Worm (Caenorhabditis elegans): Measurements from ENCODE around the gene exc-12.

exc-12 gene

DNA sequence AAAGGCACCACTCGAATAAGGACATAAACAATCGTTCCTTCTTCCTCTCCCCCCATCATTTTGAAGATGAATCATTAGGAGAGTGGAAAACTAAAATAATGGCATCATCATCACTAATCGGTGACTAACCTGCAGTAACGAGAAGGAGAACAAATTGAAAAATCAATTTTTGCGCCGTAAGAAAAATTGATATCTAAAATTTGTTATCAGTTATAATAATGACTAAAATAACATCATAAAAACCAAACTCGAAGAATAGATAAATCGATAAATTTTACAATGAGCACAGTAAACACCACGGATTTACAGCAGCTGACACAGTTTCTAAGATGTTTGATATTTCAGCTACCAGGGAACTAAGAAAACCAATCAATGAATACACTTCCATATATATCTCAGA, 44.1 kb downstream of the exc-12 start:
- no peak for TF ChIP-seq tag-97 (GFP tag; IDR thresholded peaks at IDR 0.05)
- TF ChIP-seq ceh-32 (tag; optimal IDR thresholded peaks at IDR 0.05; ENCODE audit: poor library complexity) = no peak
- no peak for TF ChIP-seq F49E8.2 (tag; optimal IDR thresholded peaks at IDR 0.05; ENCODE audit: borderline replicate concordance)
- TF ChIP-seq dmd-8 (GFP tag; IDR thresholded peaks at IDR 0.05) = no peak
- TF ChIP-seq daf-19 (GFP tag; conservative IDR thresholded peaks at IDR 0.05) = no peak
- TF ChIP-seq spr-3 (GFP tag; optimal IDR thresholded peaks at IDR 0.05) = no peak
- TF ChIP-seq pqm-1 (tag; optimal IDR thresholded peaks at IDR 0.05) = peak; percentile 84
- no peak for TF ChIP-seq attf-4 (tag; optimal IDR thresholded peaks at IDR 0.05)
- TF ChIP-seq daf-16 (GFP tag; optimal IDR thresholded peaks at IDR 0.05) = no peak
- TF ChIP-seq daf-16 (tag; optimal IDR thresholded peaks at IDR 0.05) = peak; percentile 91
- TF ChIP-seq dmd-6 (GFP tag; IDR thresholded peaks at IDR 0.05) = peak; percentile 23; the same call in 1 of the 2 replicates
- peak; percentile 46 for TF ChIP-seq aha-1 (tag)
- TF ChIP-seq nhr-102 (tag; optimal IDR thresholded peaks at IDR 0.05) = no peak
- TF ChIP-seq ctbp-1 (GFP tag; IDR thresholded peaks at IDR 0.05) = no peak
- no peak for TF ChIP-seq hlh-30 (tag; optimal IDR thresholded peaks at IDR 0.05; ENCODE audit: insufficient read depth)
- no peak for TF ChIP-seq ZK337.2 (GFP tag; IDR thresholded peaks at IDR 0.05)
- no peak for TF ChIP-seq F44E2.7 (GFP tag; IDR thresholded peaks at IDR 0.05)
- peak; percentile 77 for TF ChIP-seq dve-1 (tag; optimal IDR thresholded peaks at IDR 0.05; ENCODE audit: insufficient read depth)
- no peak for TF ChIP-seq R02D3.7 (tag; optimal IDR thresholded peaks at IDR 0.05)
- no peak for TF ChIP-seq lir-3 (tag; optimal IDR thresholded peaks at IDR 0.05)
- TF ChIP-seq fkh-10 (GFP tag; optimal IDR thresholded peaks at IDR 0.05) = no peak
- TF ChIP-seq madf-9 (GFP tag; conservative IDR thresholded peaks at IDR 0.05) = no peak
- TF ChIP-seq F10B5.3 (tag; optimal IDR thresholded peaks at IDR 0.05) = no peak
- TF ChIP-seq T26A8.4 (GFP tag; IDR thresholded peaks at IDR 0.05) = no peak
- TF ChIP-seq hlh-11 (tag; optimal IDR thresholded peaks at IDR 0.05) = peak; percentile 11
- TF ChIP-seq lin-39 (tag; optimal IDR thresholded peaks at IDR 0.05) = no peak
- TF ChIP-seq nhr-28 (tag; optimal IDR thresholded peaks at IDR 0.05) = peak; percentile 52
- TF ChIP-seq F37D6.2 (tag; optimal IDR thresholded peaks at IDR 0.05) = no peak
- TF ChIP-seq zfp-2 (tag; optimal IDR thresholded peaks at IDR 0.05) = no peak
- TF ChIP-seq zag-1 (tag; optimal IDR thresholded peaks at IDR 0.05) = no peak
- TF ChIP-seq php-3 (GFP tag; IDR thresholded peaks at IDR 0.05) = 0 out of 2 replicates have a peak, but pooled peaks have one; percentile 22
- no peak for TF ChIP-seq pha-4 (GFP tag; IDR thresholded peaks at IDR 0.05)
- TF ChIP-seq pha-4 (tag; optimal IDR thresholded peaks at IDR 0.05) = no peak
- TF ChIP-seq jun-1 (tag; optimal IDR thresholded peaks at IDR 0.05) = no peak
- no peak for TF ChIP-seq zip-11 (GFP tag; IDR thresholded peaks at IDR 0.05)
- TF ChIP-seq tra-1 (GFP tag; IDR thresholded peaks at IDR 0.05) = no peak
- peak; percentile 50 for TF ChIP-seq mes-2 (tag; optimal IDR thresholded peaks at IDR 0.05; ENCODE audit: poor library complexity, severe bottlenecking)

DNA sequence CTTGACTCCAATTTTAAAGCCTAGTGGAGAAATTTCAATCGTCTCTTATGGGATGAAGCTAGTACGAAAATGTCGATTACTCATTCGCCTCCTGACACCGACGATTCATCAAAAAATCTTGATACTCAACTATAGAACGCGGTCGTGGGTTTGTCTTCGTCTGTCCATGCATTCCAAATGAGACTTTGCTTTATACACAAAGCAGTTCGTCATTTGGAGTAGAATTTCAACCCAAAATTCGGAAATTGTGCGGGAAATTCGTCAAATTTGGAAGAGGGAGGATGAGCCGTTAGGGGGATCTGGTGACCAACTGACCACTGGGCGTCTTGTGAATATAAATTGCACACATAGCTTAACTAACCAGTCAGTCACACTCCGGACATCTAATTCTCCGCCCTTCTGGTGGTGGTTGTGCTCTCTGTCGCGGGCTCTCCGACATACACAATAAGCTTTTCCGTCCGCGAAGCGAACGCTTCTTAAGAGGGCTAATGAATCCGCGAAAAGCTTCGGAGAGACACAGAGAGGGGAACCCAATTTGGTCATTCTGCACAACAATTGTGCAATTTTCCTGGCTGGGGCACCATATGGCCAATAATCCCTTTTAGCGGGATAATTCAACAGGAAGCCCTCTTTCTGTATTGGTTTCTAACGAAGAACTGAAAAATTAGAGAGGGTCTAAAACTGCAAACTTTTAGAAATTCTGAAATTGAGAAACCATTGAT, 45.0 kb downstream of the exc-12 start:
- TF ChIP-seq unc-39 (tag; optimal IDR thresholded peaks at IDR 0.05) (no peak), F10B5.3 (tag; optimal IDR thresholded peaks at IDR 0.05) (no peak), hmg-1.1 (GFP tag; IDR thresholded peaks at IDR 0.05) (0 out of 2 replicates have a peak, but pooled peaks have one; percentile 18), Y48G9A.11 (GFP tag; IDR thresholded peaks at IDR 0.05) (no peak), zfp-3 (GFP tag; conservative IDR thresholded peaks at IDR 0.05) (no peak), T20F7.1 (GFP tag; optimal IDR thresholded peaks at IDR 0.05) (no peak), sdz-12 (GFP tag; optimal IDR thresholded peaks at IDR 0.05) (no peak), snpc-4 (tag; optimal IDR thresholded peaks at IDR 0.05) (no peak), dmd-9 (GFP tag; IDR thresholded peaks at IDR 0.05) (no peak), php-3 (GFP tag; IDR thresholded peaks at IDR 0.05) (no peak), madf-9 (GFP tag; conservative IDR thresholded peaks at IDR 0.05) (0 out of 2 replicates have a peak, but pooled peaks have one; percentile 11), tra-1 (GFP tag; IDR thresholded peaks at IDR 0.05) (no peak), duxl-1 (tag; optimal IDR thresholded peaks at IDR 0.05; ENCODE audit: poor library complexity) (no peak), egl-43 (GFP tag; IDR thresholded peaks at IDR 0.05) (0 out of 2 replicates have a peak, but pooled peaks have one; percentile 48), aha-1 (tag) (peak; percentile 94)
